Fruit fly (Drosophila melanogaster) whole organism, prepupa: ENCODE data around the gene brm.

Experiments used
- CG1621 ChIP-seq: fragments of 200-800 bp; sonication (Bioruptor generic); optimal IDR thresholded peaks from 3 replicates; lab custom pipeline; 2018; ENCODE audit warnings: missing biosample characterization, mild to moderate bottlenecking, missing genetic modification characterization
- CG16779 ChIP-seq: fragments of 200-800 bp; sonication (Bioruptor generic); optimal IDR thresholded peaks from 3 replicates; lab custom pipeline; 2017; ENCODE audit warnings: missing biosample characterization, mild to moderate bottlenecking, missing genetic modification characterization
- CG31627 ChIP-seq: fragments of 200-800 bp; sonication (Bioruptor generic); optimal IDR thresholded peaks from 3 replicates; lab custom pipeline; 2016; ENCODE audit warnings: missing biosample characterization, missing genetic modification characterization
- CG9139 ChIP-seq: fragments of 200-800 bp; sonication (Bioruptor generic); optimal IDR thresholded peaks from 3 replicates; lab custom pipeline; 2017; ENCODE audit warnings: missing biosample characterization, mild to moderate bottlenecking, missing genetic modification characterization
- Eip75B ChIP-seq: fragments of 200-800 bp; sonication (Bioruptor generic); optimal IDR thresholded peaks from 3 replicates; lab custom pipeline; 2016; ENCODE audit warnings: missing biosample characterization, missing genetic modification characterization
- Met ChIP-seq: fragments of 200-800 bp; sonication (Bioruptor generic); optimal IDR thresholded peaks from 3 replicates; lab custom pipeline; 2016; ENCODE audit warnings: missing biosample characterization, missing genetic modification characterization
- Sox102F ChIP-seq: fragments of 200-800 bp; sonication (Bioruptor generic); optimal IDR thresholded peaks from 2 replicates; lab custom pipeline; 2016; ENCODE audit warnings: missing biosample characterization, mild to moderate bottlenecking, missing genetic modification characterization
- esn ChIP-seq: fragments of 200-800 bp; sonication (Bioruptor generic); optimal IDR thresholded peaks from 2 replicates; lab custom pipeline; 2016; ENCODE audit warnings: missing biosample characterization, mild to moderate bottlenecking, missing genetic modification characterization, moderate library complexity
- lz ChIP-seq: fragments of 200-800 bp; sonication (Bioruptor generic); optimal IDR thresholded peaks from 3 replicates; lab custom pipeline; 2016; ENCODE audit warnings: missing biosample characterization, missing genetic modification characterization
- ss ChIP-seq, 2 experiments: fragments of 200-800 bp; sonication (Bioruptor generic); optimal IDR thresholded peaks; 2 replicates in 1 of 2; 3 replicates in 1 of 2; lab custom pipeline; 2017 to 2018; ENCODE audit warnings: mild to moderate bottlenecking in 2 of 2, missing biosample characterization in 2 of 2, missing genetic modification characterization in 2 of 2, moderate library complexity in 1 of 2
- topi ChIP-seq: fragments of 200-800 bp; sonication (Bioruptor generic); optimal IDR thresholded peaks from 3 replicates; lab custom pipeline; 2016; ENCODE audit warnings: missing biosample characterization, missing genetic modification characterization

DNA sequence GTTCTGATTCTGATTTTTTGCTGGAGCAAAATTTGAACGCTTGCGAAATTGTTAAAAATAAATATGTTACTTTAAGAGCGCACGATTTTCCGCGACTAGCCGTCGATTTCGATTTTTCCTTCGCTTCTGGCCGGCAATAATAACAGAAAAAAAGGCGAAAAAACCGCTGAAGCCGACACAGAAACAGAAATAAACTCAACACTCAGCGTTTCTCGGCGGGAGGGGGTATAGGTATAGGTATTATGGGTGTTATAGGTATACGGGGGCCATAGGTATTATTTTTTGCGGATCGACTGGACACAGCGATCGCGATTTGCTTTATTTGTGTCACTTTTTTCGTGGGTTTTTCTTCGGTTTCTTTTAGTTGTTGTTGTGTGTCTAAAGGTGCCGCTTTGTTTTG is 30.4 kb downstream of the brm start:
- TF ChIP-seq ss (GFP tag; optimal IDR thresholded peaks at IDR 0.05; lab: Kevin White, UChicago) (no peak), topi (GFP tag; lab: Kevin White, UChicago) (no peak), Eip75B (no peak), CG16779 (tag; lab: Kevin White, UChicago) (no peak), Sox102F (GFP tag; lab: Kevin White, UChicago) (no peak), Met (GFP tag; lab: Kevin White, UChicago) (no peak), CG1621 (tag; lab: Kevin White, UChicago) (no peak), esn (no peak), CG9139 (GFP tag; lab: Kevin White, UChicago) (no peak), lz (GFP tag; lab: Kevin White, UChicago) (no peak), CG31627 (GFP tag; lab: Kevin White, UChicago) (no peak)
